Fruit fly (Drosophila melanogaster) whole organism, embryonic: Measurements from ENCODE around the gene dally.

Experiments used
- Abd-B ChIP-seq: fragments of 200-800 bp; sonication (Bioruptor generic); optimal IDR thresholded peaks from 2 replicates; lab custom pipeline; 2018; ENCODE audit warnings: missing biosample characterization, mild to moderate bottlenecking, missing genetic modification characterization, moderate library complexity
- Ada2b ChIP-seq: fragments of 200-800 bp; sonication (Bioruptor generic); IDR thresholded peaks from 2 replicates; pipeline ENCODE4 v1.3.6; 2022; ENCODE audit warnings: missing biosample characterization, missing genetic modification characterization
- Asciz ChIP-seq: fragments of 200-800 bp; sonication (Bioruptor generic); optimal IDR thresholded peaks from 2 replicates; lab custom pipeline; 2017; ENCODE audit warnings: missing biosample characterization, mild to moderate bottlenecking, missing genetic modification characterization, missing genetic modification reagents
- BtbVII ChIP-seq: fragments of 200-800 bp; sonication (Bioruptor generic); optimal IDR thresholded peaks from 3 replicates; lab custom pipeline; 2017; ENCODE audit warnings: missing biosample characterization, mild to moderate bottlenecking, missing genetic modification characterization
- CG10431 ChIP-seq: fragments of 200-800 bp; sonication (Bioruptor generic); optimal IDR thresholded peaks from 3 replicates; lab custom pipeline; 2018; ENCODE audit warnings: missing biosample characterization, mild to moderate bottlenecking, missing genetic modification characterization
- CG14860 ChIP-seq: fragments of 200-800 bp; sonication (Bioruptor generic); IDR thresholded peaks from 3 replicates; pipeline ENCODE4 v1.3.6; 2022; ENCODE audit warnings: missing biosample characterization, missing genetic modification characterization; ENCODE audit not compliant: partially characterized antibody
- CG15011 ChIP-seq: fragments of 200-800 bp; sonication (Bioruptor generic); optimal IDR thresholded peaks from 3 replicates; lab custom pipeline; 2018; ENCODE audit warnings: missing biosample characterization, mild to moderate bottlenecking, missing genetic modification characterization
- CG15073 ChIP-seq: fragments of 200-800 bp; sonication (Bioruptor generic); optimal IDR thresholded peaks from 2 replicates; lab custom pipeline; 2016; ENCODE audit warnings: missing biosample characterization, missing genetic modification characterization
- CG15269 ChIP-seq: fragments of 200-800 bp; sonication (Bioruptor generic); optimal IDR thresholded peaks from 2 replicates; lab custom pipeline; 2018; ENCODE audit warnings: missing biosample characterization, mild to moderate bottlenecking, missing genetic modification characterization, moderate library complexity
- CG17802 ChIP-seq: fragments of 200-800 bp; sonication (Bioruptor generic); optimal IDR thresholded peaks from 2 replicates; lab custom pipeline; 2018; ENCODE audit warnings: missing biosample characterization, mild to moderate bottlenecking, missing genetic modification characterization, moderate library complexity
- CG17829 ChIP-seq: fragments of 200-800 bp; optimal IDR thresholded peaks from 2 replicates; lab custom pipeline; 2019; ENCODE audit warnings: missing biosample characterization, mild to moderate bottlenecking, missing genetic modification characterization, moderate library complexity
- CG1792 ChIP-seq: fragments of 200-800 bp; sonication (Bioruptor generic); optimal IDR thresholded peaks from 2 replicates; lab custom pipeline; 2016; ENCODE audit warnings: missing biosample characterization, missing genetic modification characterization
- CG1832 ChIP-seq: fragments of 200-800 bp; sonication (Bioruptor generic); optimal IDR thresholded peaks from 2 replicates; lab custom pipeline; 2017; ENCODE audit warnings: missing biosample characterization, mild to moderate bottlenecking, missing genetic modification characterization, inconsistent platforms
- CG2202 ChIP-seq: fragments of 200-800 bp; sonication (Bioruptor generic); optimal IDR thresholded peaks from 2 replicates; lab custom pipeline; 2018; ENCODE audit warnings: missing biosample characterization, mild to moderate bottlenecking, missing genetic modification characterization
- CG3847 ChIP-seq: fragments of 200-800 bp; sonication (Bioruptor generic); IDR thresholded peaks from 2 replicates; pipeline ENCODE4 v1.3.6; 2022; ENCODE audit warnings: missing biosample characterization, missing genetic modification characterization
- CG4424 ChIP-seq: fragments of 200-800 bp; sonication (Bioruptor generic); optimal IDR thresholded peaks from 3 replicates; lab custom pipeline; 2016; ENCODE audit warnings: missing biosample characterization, missing genetic modification characterization
- CG5180 ChIP-seq: fragments of 200-800 bp; sonication (Bioruptor generic); optimal IDR thresholded peaks from 3 replicates; lab custom pipeline; 2017; ENCODE audit warnings: missing biosample characterization, missing genetic modification characterization, mild to moderate bottlenecking, moderate library complexity, missing genetic modification reagents
- CG6272 ChIP-seq: fragments of 200-800 bp; sonication (Bioruptor generic); IDR thresholded peaks from 2 replicates; pipeline ENCODE4 v1.3.6; 2022; ENCODE audit warnings: missing biosample characterization, missing genetic modification characterization
- CG7963 ChIP-seq: fragments of 200-800 bp; sonication (Bioruptor generic); IDR thresholded peaks from 3 replicates; pipeline ENCODE4 v1.3.6; 2022; ENCODE audit warnings: missing biosample characterization, missing genetic modification characterization; ENCODE audit not compliant: partially characterized antibody
- CG9215 ChIP-seq: fragments of 200-800 bp; sonication (Bioruptor generic); IDR thresholded peaks from 2 replicates; pipeline ENCODE4 v1.3.6; 2022; ENCODE audit warnings: missing biosample characterization, missing genetic modification characterization
- Dad ChIP-seq: fragments of 200-800 bp; sonication (Bioruptor generic); optimal IDR thresholded peaks from 3 replicates; lab custom pipeline; 2016; ENCODE audit warnings: missing biosample characterization, missing genetic modification characterization
- ERR ChIP-seq: fragments of 200-800 bp; sonication (Bioruptor generic); optimal IDR thresholded peaks from 2 replicates; lab custom pipeline; 2016; ENCODE audit warnings: missing biosample characterization, missing genetic modification characterization
- HLH4C ChIP-seq: fragments of 200-800 bp; sonication (Bioruptor generic); IDR thresholded peaks from 3 replicates; pipeline ENCODE4 v1.3.6; 2022; ENCODE audit warnings: missing biosample characterization, missing genetic modification characterization; ENCODE audit not compliant: partially characterized antibody
- Hand ChIP-seq: fragments of 200-800 bp; sonication (Bioruptor generic); optimal IDR thresholded peaks from 2 replicates; lab custom pipeline; 2017; ENCODE audit warnings: mild to moderate bottlenecking, missing biosample characterization, missing genetic modification reagents, missing genetic modification characterization
- Hey ChIP-seq: fragments of 200-800 bp; sonication (Bioruptor generic); optimal IDR thresholded peaks from 3 replicates; lab custom pipeline; 2018; ENCODE audit warnings: missing biosample characterization, mild to moderate bottlenecking, missing genetic modification characterization
- NC2α ChIP-seq: fragments of 200-800 bp; sonication (Bioruptor generic); optimal IDR thresholded peaks from 2 replicates; lab custom pipeline; 2016; ENCODE audit warnings: missing biosample characterization, missing genetic modification characterization
- Ravus ChIP-seq: fragments of 200-800 bp; sonication (Bioruptor generic); IDR thresholded peaks from 2 replicates; pipeline ENCODE4 v1.3.6; 2022; ENCODE audit warnings: missing biosample characterization, missing genetic modification characterization
- Stat92E ChIP-seq, 3 experiments: fragments of >200 bp in 2 of 3; fragments of 200-800 bp in 1 of 3; sonication (Bioruptor generic) in 1 of 3; optimal IDR thresholded peaks; 2 replicates each; lab custom pipeline; 2017 to 2019; ENCODE audit warnings: missing biosample characterization in 3 of 3, missing genetic modification characterization in 3 of 3, mild to moderate bottlenecking in 1 of 3, moderate library complexity in 1 of 3
- Tbp ChIP-seq: fragments of >200 bp; optimal IDR thresholded peaks from 2 replicates; lab custom pipeline; 2018; ENCODE audit warnings: missing biosample characterization, missing genetic modification characterization
- ac ChIP-seq: fragments of 200-800 bp; sonication (Bioruptor generic); optimal IDR thresholded peaks from 3 replicates; lab custom pipeline; 2017; ENCODE audit warnings: missing biosample characterization, mild to moderate bottlenecking, missing genetic modification characterization
- chm ChIP-seq: fragments of 200-800 bp; sonication (Bioruptor generic); IDR thresholded peaks from 2 replicates; pipeline ENCODE4 v1.3.6; 2022; ENCODE audit warnings: missing biosample characterization, missing genetic modification characterization
- corto ChIP-seq: fragments of 200-800 bp; sonication (Bioruptor generic); optimal IDR thresholded peaks from 2 replicates; lab custom pipeline; 2016; ENCODE audit warnings: missing biosample characterization, mild to moderate bottlenecking, missing genetic modification characterization, moderate library complexity
- emc ChIP-seq: fragments of 200-800 bp; sonication (Bioruptor generic); optimal IDR thresholded peaks from 2 replicates; lab custom pipeline; 2016; ENCODE audit warnings: missing biosample characterization, missing genetic modification characterization
- esg ChIP-seq: fragments of 200-800 bp; sonication (Bioruptor generic); conservative IDR thresholded peaks from 2 replicates; pipeline ENCODE4 v1.3.6; 2022; ENCODE audit warnings: missing biosample characterization, missing genetic modification characterization
- fd3F ChIP-seq: fragments of 200-800 bp; sonication (Bioruptor generic); optimal IDR thresholded peaks from 2 replicates; lab custom pipeline; 2018; ENCODE audit warnings: missing biosample characterization, mild to moderate bottlenecking, missing genetic modification characterization, moderate library complexity
- fru ChIP-seq: fragments of >200 bp; optimal IDR thresholded peaks from 2 replicates; lab custom pipeline; 2017
- gce ChIP-seq: fragments of 200-800 bp; sonication (Bioruptor generic); IDR thresholded peaks from 3 replicates; pipeline ENCODE4 v1.3.6; 2022; ENCODE audit warnings: missing biosample characterization, missing genetic modification characterization
- gfzf ChIP-seq: fragments of 200-800 bp; sonication (Bioruptor generic); optimal IDR thresholded peaks from 2 replicates; lab custom pipeline; 2016; ENCODE audit warnings: missing biosample characterization, mild to moderate bottlenecking, missing genetic modification characterization, moderate library complexity
- jing ChIP-seq: fragments of 200-800 bp; sonication (Bioruptor generic); optimal IDR thresholded peaks from 2 replicates; lab custom pipeline; 2018; ENCODE audit warnings: missing biosample characterization, mild to moderate bottlenecking, missing genetic modification characterization
- lov ChIP-seq, 2 experiments: fragments of 200-800 bp in 1 of 2; fragments of >200 bp in 1 of 2; sonication (Bioruptor generic) in 1 of 2; IDR thresholded peaks in 1 of 2; optimal IDR thresholded peaks in 1 of 2; 2 replicates in 1 of 2; 3 replicates in 1 of 2; pipeline versions ENCODE4 v1.3.6 to Lab custom; 2017 to 2022; ENCODE audit warnings: missing biosample characterization in 1 of 2, missing genetic modification characterization in 1 of 2
- nerfin-1 ChIP-seq: fragments of 200-800 bp; sonication (Bioruptor generic); optimal IDR thresholded peaks from 3 replicates; lab custom pipeline; 2019; ENCODE audit warnings: missing biosample characterization, mild to moderate bottlenecking, missing genetic modification characterization, moderate library complexity
- onecut ChIP-seq: fragments of 200-800 bp; sonication (Bioruptor generic); IDR thresholded peaks from 2 replicates; pipeline ENCODE4 v1.3.6; 2022; ENCODE audit warnings: missing biosample characterization, missing genetic modification characterization
- sc ChIP-seq, 3 experiments: fragments of >200 bp in 2 of 3; fragments of 200-800 bp in 1 of 3; sonication (Bioruptor generic) in 1 of 3; optimal IDR thresholded peaks; 2 replicates in 2 of 3; 3 replicates in 1 of 3; lab custom pipeline; 2017; ENCODE audit warnings: mild to moderate bottlenecking in 1 of 3, missing biosample characterization in 1 of 3, missing genetic modification characterization in 1 of 3, missing genetic modification reagents in 1 of 3
- sim ChIP-seq: fragments of 200-800 bp; sonication (Bioruptor generic); IDR thresholded peaks from 2 replicates; pipeline ENCODE4 v1.3.6; 2022; ENCODE audit warnings: missing biosample characterization, missing genetic modification characterization
- slbo ChIP-seq: fragments of 200-800 bp; sonication (Bioruptor generic); IDR thresholded peaks from 2 replicates; pipeline ENCODE4 v1.3.6; 2022; ENCODE audit warnings: missing biosample characterization, missing genetic modification characterization
- tgo ChIP-seq: fragments of 200-800 bp; sonication (Bioruptor generic); IDR thresholded peaks from 3 replicates; pipeline ENCODE4 v1.3.6; 2022; ENCODE audit warnings: missing biosample characterization, missing genetic modification characterization
- tll ChIP-seq, 2 experiments: fragments of 200-800 bp in 1 of 2; fragments of >200 bp in 1 of 2; sonication (Bioruptor generic) in 1 of 2; optimal IDR thresholded peaks; 2 replicates each; lab custom pipeline; 2017 to 2019; ENCODE audit warnings: missing biosample characterization in 2 of 2, missing genetic modification characterization in 2 of 2, mild to moderate bottlenecking in 1 of 2, moderate library complexity in 1 of 2
- tx ChIP-seq: fragments of 200-800 bp; sonication (Bioruptor generic); optimal IDR thresholded peaks from 2 replicates; lab custom pipeline; 2016; ENCODE audit warnings: missing biosample characterization, missing genetic modification characterization
- usp ChIP-seq: fragments of >200 bp; optimal IDR thresholded peaks from 2 replicates; lab custom pipeline; 2017; ENCODE audit warnings: missing biosample characterization, missing genetic modification characterization

The dally gene

dm6 chr3L:8841757-8842156 is 14.5 kb downstream of the dally start (continued):
- TF ChIP-seq CG9215 (GFP tag; lab: Robert Waterston, UW) (peak; percentile 49; the same call in 1 of the 2 replicates), CG14860 (GFP tag; lab: Robert Waterston, UW) (no peak), CG2202 (peak; percentile 28), Stat92E (GFP tag; optimal IDR thresholded peaks at IDR 0.05; lab: Kevin White, UChicago) (no peak), CG15073 (GFP tag; lab: Kevin White, UChicago) (no peak), ac (no peak), corto (GFP tag; lab: Kevin White, UChicago) (no peak), CG1792 (GFP tag; lab: Kevin White, UChicago) (peak; percentile 14), CG7963 (no peak), tgo (GFP tag; lab: Robert Waterston, UW) (peak; percentile 77; the same call in 2 of the 3 replicates), sim (GFP tag; lab: Robert Waterston, UW) (peak; percentile 68), NC2α (GFP tag; lab: Kevin White, UChicago) (peak; percentile 39), CG1832 (GFP tag; lab: Kevin White, UChicago) (no peak), Ravus (GFP tag; lab: Robert Waterston, UW) (0 out of 2 replicates have a peak, but pooled peaks have one; percentile 18), CG3847 (GFP tag; lab: Robert Waterston, UW) (peak; percentile 67), Abd-B (GFP tag; lab: Kevin White, UChicago) (peak; percentile 70), Tbp (no peak), lov (optimal IDR thresholded peaks at IDR 0.05; lab: Kevin White, UChicago) (no peak), lov (GFP tag; IDR thresholded peaks at IDR 0.05; lab: Robert Waterston, UW) (no peak), gce (GFP tag; lab: Robert Waterston, UW) (0 out of 3 replicates have a peak, but pooled peaks have one; percentile 42), CG17802 (tag; lab: Kevin White, UChicago) (peak; percentile 1), usp (GFP tag; lab: Kevin White, UChicago) (no peak), emc (GFP tag; lab: Kevin White, UChicago) (peak; percentile 25), esg (GFP tag; lab: Robert Waterston, UW) (peak; percentile 72), Hey (no peak), HLH4C (GFP tag; lab: Robert Waterston, UW) (no peak), BtbVII (GFP tag; lab: Kevin White, UChicago) (peak; percentile 62), ERR (peak; percentile 38), CG10431 (GFP tag; lab: Kevin White, UChicago) (no peak), Hand (GFP tag; lab: Kevin White, UChicago) (peak; percentile 63), CG15269 (tag; lab: Kevin White, UChicago) (peak; percentile 84), fru (no peak), CG15011 (GFP tag; lab: Kevin White, UChicago) (peak; percentile 35), nerfin-1 (tag; lab: Kevin White, UChicago) (peak; percentile 61), CG17829 (peak; percentile 69), gfzf (GFP tag; lab: Kevin White, UChicago) (no peak), Asciz (GFP tag; lab: Kevin White, UChicago) (peak; percentile 55), CG4424 (GFP tag; lab: Kevin White, UChicago) (peak; percentile 80), jing (GFP tag; lab: Kevin White, UChicago) (peak; percentile 62), onecut (GFP tag; lab: Robert Waterston, UW) (peak; percentile 57; the same call in 1 of the 2 replicates), slbo (GFP tag; lab: Robert Waterston, UW) (peak; percentile 83), tll (GFP tag; optimal IDR thresholded peaks at IDR 0.05; lab: Kevin White, UChicago) (no peak), Ada2b (GFP tag; lab: Robert Waterston, UW) (peak; percentile 78), sc (optimal IDR thresholded peaks at IDR 0.05; lab: Kevin White, UChicago) (no peak), sc (GFP tag; optimal IDR thresholded peaks at IDR 0.05; lab: Kevin White, UChicago) (peak; percentile 46), CG5180 (GFP tag; lab: Kevin White, UChicago) (no peak), fd3F (GFP tag; lab: Kevin White, UChicago) (peak; percentile 68), Dad (GFP tag; lab: Kevin White, UChicago) (peak; percentile 46), tx (GFP tag; lab: Kevin White, UChicago) (peak; percentile 41), CG6272 (GFP tag; lab: Robert Waterston, UW) (peak; percentile 51; the same call in 1 of the 2 replicates), chm (GFP tag; lab: Robert Waterston, UW) (peak; percentile 83)
